Worm (Caenorhabditis elegans) whole organism, young adult: ENCODE measurements around the gene slc-46A.

Experiments used
- B0261.1 ChIP-seq: sonication (generic microtip); optimal IDR thresholded peaks from 2 replicates; lab custom pipeline; 2016; ENCODE audit warnings: mild to moderate bottlenecking, missing genetic modification characterization, moderate library complexity, missing compliant biosample characterization
- C06A6.2 ChIP-seq: fragments of 200-800 bp; sonication (Bioruptor generic); conservative IDR thresholded peaks from 2 replicates; pipeline ENCODE4 v1.3.6; 2022; ENCODE audit warnings: missing genetic modification characterization, missing compliant biosample characterization
- C17E4.6 ChIP-seq: fragments of 200-800 bp; sonication (Bioruptor generic); IDR thresholded peaks from 2 replicates; pipeline ENCODE4 v1.3.6; 2022; ENCODE audit warnings: missing genetic modification reagents, missing genetic modification characterization, missing compliant biosample characterization
- F39B2.1 ChIP-seq: fragments of 200-800 bp; sonication (Bioruptor generic); IDR thresholded peaks from 2 replicates; pipeline ENCODE4 v1.3.6; 2022; ENCODE audit warnings: missing genetic modification reagents, missing genetic modification characterization, missing compliant biosample characterization
- F49E8.2 ChIP-seq: sonication (generic microtip); optimal IDR thresholded peaks from 3 replicates; lab custom pipeline; 2017; ENCODE audit warnings: missing genetic modification characterization, mild to moderate bottlenecking, missing compliant biosample characterization, antibody characterized with exemption, moderate library complexity; ENCODE audit not compliant: insufficient read depth
- F55B11.4 ChIP-seq: sonication (generic microtip); optimal IDR thresholded peaks from 2 replicates; lab custom pipeline; 2016; ENCODE audit warnings: missing compliant biosample characterization, missing genetic modification characterization, borderline replicate concordance; ENCODE audit not compliant: insufficient read depth
- K12H6.12 ChIP-seq: fragments of 200-800 bp; sonication (Bioruptor generic); optimal IDR thresholded peaks from 2 replicates; lab custom pipeline; 2018; ENCODE audit warnings: mild to moderate bottlenecking, missing genetic modification characterization, missing compliant biosample characterization
- T26A5.8 ChIP-seq: sonication (generic microtip); optimal IDR thresholded peaks from 2 replicates; lab custom pipeline; 2016; ENCODE audit warnings: missing genetic modification characterization, missing compliant biosample characterization
- Y53G8AR.9 ChIP-seq: fragments of 200-800 bp; sonication (Bioruptor generic); conservative IDR thresholded peaks from 2 replicates; pipeline ENCODE4 v1.3.6; 2022; ENCODE audit warnings: missing genetic modification reagents, missing genetic modification characterization, missing compliant biosample characterization
- Y79H2A.3 ChIP-seq: fragments of 200-800 bp; sonication (Bioruptor generic); conservative IDR thresholded peaks from 2 replicates; pipeline ENCODE4 v1.3.6; 2022; ENCODE audit warnings: missing genetic modification reagents, missing genetic modification characterization, missing compliant biosample characterization
- Y95B8A.8 ChIP-seq: fragments of 200-800 bp; sonication (Bioruptor generic); IDR thresholded peaks from 2 replicates; pipeline ENCODE4 v1.3.6; 2022; ENCODE audit warnings: missing genetic modification reagents, missing genetic modification characterization, missing compliant biosample characterization
- atf-7 ChIP-seq: sonication (generic microtip); optimal IDR thresholded peaks from 2 replicates; lab custom pipeline; 2017; ENCODE audit warnings: mild to moderate bottlenecking, missing genetic modification characterization, missing compliant biosample characterization
- attf-3 ChIP-seq: fragments of 200-800 bp; sonication (Bioruptor generic); conservative IDR thresholded peaks from 2 replicates; pipeline ENCODE4 v1.3.6; 2022; ENCODE audit warnings: missing genetic modification reagents, missing genetic modification characterization, missing compliant biosample characterization
- bed-2 ChIP-seq: fragments of 200-800 bp; sonication (Bioruptor generic); IDR thresholded peaks from 2 replicates; pipeline ENCODE4 v1.3.6; 2022; ENCODE audit warnings: missing genetic modification reagents, missing genetic modification characterization, missing compliant biosample characterization
- ceh-100 ChIP-seq: fragments of 200-800 bp; sonication (Bioruptor generic); IDR thresholded peaks from 2 replicates; pipeline ENCODE4 v1.3.6; 2022; ENCODE audit warnings: missing genetic modification reagents, missing genetic modification characterization, missing compliant biosample characterization
- ceh-79 ChIP-seq: sonication (generic microtip); optimal IDR thresholded peaks from 2 replicates; lab custom pipeline; 2017; ENCODE audit warnings: mild to moderate bottlenecking, missing genetic modification characterization, missing compliant biosample characterization
- ceh-91 ChIP-seq: fragments of 200-800 bp; sonication (Bioruptor generic); IDR thresholded peaks from 2 replicates; pipeline ENCODE4 v1.3.6; 2022; ENCODE audit warnings: missing genetic modification reagents, missing genetic modification characterization, missing compliant biosample characterization
- ekl-4 ChIP-seq: fragments of 200-800 bp; sonication (Bioruptor generic); IDR thresholded peaks from 2 replicates; pipeline ENCODE4 v1.3.6; 2022; ENCODE audit warnings: missing genetic modification reagents, missing genetic modification characterization, missing compliant biosample characterization
- hrde-1 ChIP-seq: sonication (generic microtip); optimal IDR thresholded peaks from 2 replicates; lab custom pipeline; 2016; ENCODE audit warnings: missing genetic modification characterization, mild to moderate bottlenecking, missing compliant biosample characterization, moderate library complexity, missing genotype, missing genetic modification reagents, borderline replicate concordance
- lin-35 ChIP-seq, 3 experiments: fragments of 150-350 bp in 2 of 3; sonication (generic microtip) in 1 of 3; optimal IDR thresholded peaks; 2 replicates each; lab custom pipeline; 2014 to 2018; ENCODE audit warnings: missing biosample characterization in 3 of 3, missing genetic modification characterization in 3 of 3, missing genetic modification reagents in 3 of 3
- lin-54 ChIP-seq: fragments of 200-800 bp; sonication (Bioruptor generic); optimal IDR thresholded peaks from 2 replicates; lab custom pipeline; 2018; ENCODE audit warnings: mild to moderate bottlenecking, missing genetic modification characterization, missing compliant biosample characterization
- madf-10 ChIP-seq: sonication (generic microtip); optimal IDR thresholded peaks from 2 replicates; lab custom pipeline; 2016; ENCODE audit warnings: mild to moderate bottlenecking, missing genetic modification characterization, missing compliant biosample characterization
- madf-6 ChIP-seq: fragments of 200-800 bp; sonication (Bioruptor generic); IDR thresholded peaks from 2 replicates; pipeline ENCODE4 v1.3.6; 2022; ENCODE audit warnings: missing genetic modification reagents, missing genetic modification characterization, missing compliant biosample characterization
- mes-4 ChIP-seq: sonication (generic microtip); optimal IDR thresholded peaks from 2 replicates; lab custom pipeline; 2016; ENCODE audit warnings: missing genotype, missing genetic modification characterization, missing compliant biosample characterization
- nfya-2 ChIP-seq: fragments of 200-800 bp; sonication (Bioruptor generic); IDR thresholded peaks from 2 replicates; pipeline ENCODE4 v1.3.6; 2022; ENCODE audit warnings: missing genetic modification reagents, missing genetic modification characterization, missing compliant biosample characterization
- nhr-80 ChIP-seq: sonication (generic microtip); optimal IDR thresholded peaks from 2 replicates; lab custom pipeline; 2016; ENCODE audit warnings: missing genetic modification characterization, missing compliant biosample characterization
- nhr-90 ChIP-seq: sonication (generic microtip); optimal IDR thresholded peaks from 2 replicates; lab custom pipeline; 2016; ENCODE audit warnings: missing genotype, mild to moderate bottlenecking, missing genetic modification characterization, missing compliant biosample characterization
- pbrm-1 ChIP-seq: fragments of 200-800 bp; sonication (Bioruptor generic); IDR thresholded peaks from 2 replicates; pipeline ENCODE4 v1.3.6; 2022; ENCODE audit warnings: missing genetic modification reagents, missing genetic modification characterization, missing compliant biosample characterization
- rec-8 ChIP-seq, 2 experiments: sonication (generic microtip); optimal IDR thresholded peaks; 2 replicates each; lab custom pipeline; 2016; ENCODE audit warnings: mild to moderate bottlenecking in 2 of 2, missing genetic modification characterization in 2 of 2, missing genetic modification reagents in 2 of 2, missing genotype in 2 of 2, missing biosample characterization in 1 of 2, missing compliant biosample characterization in 1 of 2, moderate library complexity in 1 of 2
- rpc-1 ChIP-seq, 2 experiments: fragments of 150-350 bp in 1 of 2; sonication (generic microtip) in 1 of 2; optimal IDR thresholded peaks; 2 replicates each; lab custom pipeline; 2014 to 2018; ENCODE audit warnings: missing biosample characterization in 1 of 2, missing genetic modification characterization in 1 of 2, missing genetic modification reagents in 1 of 2, missing genotype in 1 of 2
- snpc-4 ChIP-seq, 5 experiments: fragments of 150-350 bp in 1 of 5; sonication (generic microtip) in 4 of 5; optimal IDR thresholded peaks; 2 replicates each; lab custom pipeline; 2014 to 2018; ENCODE audit warnings: missing genetic modification characterization in 5 of 5, missing biosample characterization in 3 of 5, antibody characterized with exemption in 2 of 5, mild to moderate bottlenecking in 2 of 5, missing compliant biosample characterization in 2 of 5, missing genotype in 2 of 5, moderate library complexity in 2 of 5, missing genetic modification reagents in 1 of 5
- sptf-2 ChIP-seq: fragments of 200-800 bp; sonication (Bioruptor generic); optimal IDR thresholded peaks from 2 replicates; lab custom pipeline; 2018; ENCODE audit warnings: mild to moderate bottlenecking, missing genetic modification characterization, missing compliant biosample characterization
- ztf-3 ChIP-seq: fragments of 200-800 bp; sonication (Bioruptor generic); optimal IDR thresholded peaks from 2 replicates; lab custom pipeline; 2018; ENCODE audit warnings: mild to moderate bottlenecking, missing genetic modification characterization, missing compliant biosample characterization
- ztf-6 ChIP-seq: fragments of 200-800 bp; sonication (Bioruptor generic); IDR thresholded peaks from 2 replicates; pipeline ENCODE4 v1.3.6; 2022; ENCODE audit warnings: missing genetic modification reagents, missing genetic modification characterization, missing compliant biosample characterization

Gene slc-46A

ce11 chrIV:5277752-5278151 lies 41.3 kb upstream of the slc-46A start, which contains the start of gene F36H12.17:
F36H12.17 (minus strand) TSS chrIV:5277852.
- no peak for TF ChIP-seq rpc-1 (optimal IDR thresholded peaks at IDR 0.05; lab: Kevin White, UChicago)
- TF ChIP-seq rpc-1 (tag; optimal IDR thresholded peaks at IDR 0.05; lab: Kevin White, UChicago): no peak
- TF ChIP-seq hrde-1 (tag; lab: Kevin White, UChicago): no peak
- no peak for TF ChIP-seq F55B11.4 (tag; lab: Kevin White, UChicago)
- TF ChIP-seq rec-8 (tag; optimal IDR thresholded peaks at IDR 0.05; lab: Kevin White, UChicago): no peak
- no peak for TF ChIP-seq pbrm-1
- no peak for TF ChIP-seq nhr-80 (tag; lab: Kevin White, UChicago)
- no peak for TF ChIP-seq nhr-90 (tag; lab: Kevin White, UChicago)
- no peak for TF ChIP-seq ztf-6 (GFP tag; lab: Robert Waterston, UW)
- TF ChIP-seq Y95B8A.8 (GFP tag; lab: Robert Waterston, UW): no peak
- no peak for TF ChIP-seq ceh-91
- no peak for TF ChIP-seq K12H6.12 (tag; lab: Kevin White, UChicago)
- no peak for TF ChIP-seq ceh-100
- no peak for TF ChIP-seq attf-3 (GFP tag; lab: Robert Waterston, UW)
- no peak for TF ChIP-seq F49E8.2 (tag; lab: Kevin White, UChicago)
- no peak for TF ChIP-seq lin-54 (GFP tag; lab: Kevin White, UChicago)
- TF ChIP-seq snpc-4 (GFP tag; optimal IDR thresholded peaks at IDR 0.05; lab: Kevin White, UChicago): no peak
- TF ChIP-seq snpc-4 (tag; optimal IDR thresholded peaks at IDR 0.05; lab: Kevin White, UChicago): no peak
- TF ChIP-seq C06A6.2: no peak
- no peak for TF ChIP-seq bed-2 (GFP tag; lab: Robert Waterston, UW)

ce11 chrIV:5281457-5281856 lies 37.6 kb upstream of the slc-46A start:
- TF ChIP-seq ztf-3 (no peak), T26A5.8 (no peak), hrde-1 (tag; lab: Kevin White, UChicago) (no peak), Y53G8AR.9 (no peak), madf-6 (GFP tag; lab: Robert Waterston, UW) (no peak), sptf-2 (no peak), mes-4 (tag; lab: Kevin White, UChicago) (no peak), ceh-79 (tag; lab: Kevin White, UChicago) (no peak), atf-7 (tag; lab: Kevin White, UChicago) (no peak), B0261.1 (tag; lab: Kevin White, UChicago) (no peak), C17E4.6 (GFP tag; lab: Robert Waterston, UW) (no peak), Y79H2A.3 (GFP tag; lab: Robert Waterston, UW) (no peak), madf-10 (tag; lab: Kevin White, UChicago) (no peak), nfya-2 (GFP tag; lab: Robert Waterston, UW) (no peak), ekl-4 (GFP tag; lab: Robert Waterston, UW) (no peak)

- TF ChIP-seq F39B2.1 (GFP tag; lab: Robert Waterston, UW) (no peak), bed-2 (GFP tag; lab: Robert Waterston, UW) (no peak), Y53G8AR.9 (no peak), lin-35 (GFP tag; optimal IDR thresholded peaks at IDR 0.05; lab: Kevin White, UChicago) (no peak), nfya-2 (GFP tag; lab: Robert Waterston, UW) (no peak)
- TF ChIP-seq, all 124 proteins: peak for 0
These were observed 31.9 kb upstream of the slc-46A start for ce11 chrIV:5287190-5287589.
